Worm (Caenorhabditis elegans) whole organism, L2 larva: Measurements from ENCODE around the gene C48B4.11.

ENCODE experiments used
- C34F6.9 ChIP-seq: fragments of 150-350 bp; optimal IDR thresholded peaks from 2 replicates; lab custom pipeline; 2014; ENCODE audit warnings: missing biosample characterization, missing genetic modification characterization
- F13H6.1 ChIP-seq: sonication (generic microtip); optimal IDR thresholded peaks from 2 replicates; lab custom pipeline; 2016; ENCODE audit warnings: missing genetic modification characterization, missing compliant biosample characterization
- R02D3.7 ChIP-seq: fragments of 150-350 bp; optimal IDR thresholded peaks from 2 replicates; lab custom pipeline; 2014; ENCODE audit warnings: missing biosample characterization, missing genetic modification characterization
- Y55F3AM.14 ChIP-seq: fragments of 200-800 bp; sonication (Bioruptor generic); optimal IDR thresholded peaks from 2 replicates; lab custom pipeline; 2018; ENCODE audit warnings: mild to moderate bottlenecking, missing genetic modification characterization, missing compliant biosample characterization
- alr-1 ChIP-seq: fragments of 150-350 bp; optimal IDR thresholded peaks from 2 replicates; lab custom pipeline; 2014; ENCODE audit warnings: missing biosample characterization, missing genetic modification characterization
- aly-2 ChIP-seq: fragments of 150-350 bp; optimal IDR thresholded peaks from 2 replicates; lab custom pipeline; 2014; ENCODE audit warnings: missing biosample characterization, missing genetic modification characterization
- ama-1 ChIP-seq: fragments of 150-350 bp; optimal IDR thresholded peaks from 2 replicates; lab custom pipeline; 2018; ENCODE audit warnings: inconsistent platforms
- blmp-1 ChIP-seq: sonication (generic microtip); optimal IDR thresholded peaks from 2 replicates; lab custom pipeline; 2017; ENCODE audit warnings: missing genetic modification characterization, mild to moderate bottlenecking, missing compliant biosample characterization, antibody characterized with exemption, moderate library complexity; ENCODE audit not compliant: insufficient read depth
- ceh-16 ChIP-seq: fragments of 150-350 bp; optimal IDR thresholded peaks from 2 replicates; lab custom pipeline; 2014; ENCODE audit warnings: missing biosample characterization, missing genetic modification characterization
- ceh-82 ChIP-seq: fragments of 150-350 bp; optimal IDR thresholded peaks from 2 replicates; lab custom pipeline; 2014; ENCODE audit warnings: missing biosample characterization, missing genetic modification characterization
- crh-2 ChIP-seq: sonication (generic microtip); optimal IDR thresholded peaks from 2 replicates; lab custom pipeline; 2017; ENCODE audit warnings: missing biosample characterization, missing genetic modification characterization
- dmd-4 ChIP-seq: sonication (generic microtip); optimal IDR thresholded peaks from 2 replicates; lab custom pipeline; 2017; ENCODE audit warnings: missing biosample characterization, missing genetic modification characterization
- egl-27 ChIP-seq: sonication (generic microtip); optimal IDR thresholded peaks from 3 replicates; lab custom pipeline; 2017; ENCODE audit warnings: missing biosample characterization, missing genetic modification reagents, missing genetic modification characterization
- elt-1 ChIP-seq: fragments of 150-350 bp; optimal IDR thresholded peaks from 2 replicates; lab custom pipeline; 2014; ENCODE audit warnings: missing biosample characterization, missing genetic modification characterization
- fos-1 ChIP-seq: fragments of 150-350 bp; optimal IDR thresholded peaks from 2 replicates; lab custom pipeline; 2014; ENCODE audit warnings: missing biosample characterization, missing genetic modification characterization
- gmeb-1 ChIP-seq: fragments of 150-350 bp; optimal IDR thresholded peaks from 2 replicates; lab custom pipeline; 2014; ENCODE audit warnings: missing biosample characterization, missing genetic modification characterization
- lin-11 ChIP-seq: fragments of 150-350 bp; sonication (generic microtip); optimal IDR thresholded peaks from 2 replicates; lab custom pipeline; 2014; ENCODE audit warnings: missing biosample characterization, missing genetic modification characterization, inconsistent platforms, mixed read lengths
- lin-13 ChIP-seq: fragments of 150-350 bp; optimal IDR thresholded peaks from 2 replicates; lab custom pipeline; 2014; ENCODE audit warnings: missing biosample characterization, missing genetic modification reagents, missing genetic modification characterization
- lin-39 ChIP-seq: fragments of 150-350 bp; optimal IDR thresholded peaks from 2 replicates; lab custom pipeline; 2014; ENCODE audit warnings: missing biosample characterization, missing genetic modification reagents, missing genetic modification characterization
- lsy-2 ChIP-seq, 2 experiments: fragments of 150-350 bp in 1 of 2; sonication (generic microtip) in 1 of 2; optimal IDR thresholded peaks; 2 replicates each; lab custom pipeline; 2014 to 2017; ENCODE audit warnings: missing biosample characterization in 2 of 2, missing genetic modification characterization in 2 of 2
- mab-5 ChIP-seq: fragments of 150-350 bp; optimal IDR thresholded peaks from 2 replicates; lab custom pipeline; 2014; ENCODE audit warnings: missing biosample characterization, missing genetic modification characterization
- mdl-1 ChIP-seq, 2 experiments: fragments of 150-350 bp in 1 of 2; sonication (generic microtip) in 1 of 2; optimal IDR thresholded peaks; 2 replicates each; lab custom pipeline; 2017; ENCODE audit warnings: missing biosample characterization in 2 of 2, missing genetic modification characterization in 2 of 2
- nhr-10 ChIP-seq: sonication (generic microtip); optimal IDR thresholded peaks from 2 replicates; lab custom pipeline; 2017; ENCODE audit warnings: missing biosample characterization, missing genetic modification characterization
- nhr-11 ChIP-seq: fragments of 150-350 bp; optimal IDR thresholded peaks from 2 replicates; lab custom pipeline; 2014; ENCODE audit warnings: missing biosample characterization, missing genetic modification characterization
- nhr-12 ChIP-seq: fragments of 150-350 bp; optimal IDR thresholded peaks from 2 replicates; lab custom pipeline; 2014; ENCODE audit warnings: missing biosample characterization, missing genetic modification characterization
- nhr-129 ChIP-seq: fragments of 150-350 bp; optimal IDR thresholded peaks from 2 replicates; lab custom pipeline; 2014; ENCODE audit warnings: missing biosample characterization, missing genetic modification characterization
- nhr-21 ChIP-seq: fragments of 150-350 bp; optimal IDR thresholded peaks from 2 replicates; lab custom pipeline; 2014; ENCODE audit warnings: missing biosample characterization, missing genetic modification characterization
- nhr-23 ChIP-seq: fragments of 150-350 bp; optimal IDR thresholded peaks from 2 replicates; lab custom pipeline; 2014; ENCODE audit warnings: missing biosample characterization, missing genetic modification reagents, missing genetic modification characterization
- nhr-25 ChIP-seq: fragments of 150-350 bp; sonication (generic microtip); optimal IDR thresholded peaks from 3 replicates; lab custom pipeline; 2014; ENCODE audit warnings: missing biosample characterization, missing genetic modification characterization
- nhr-77 ChIP-seq: fragments of 150-350 bp; optimal IDR thresholded peaks from 2 replicates; lab custom pipeline; 2014; ENCODE audit warnings: missing biosample characterization, missing genetic modification characterization
- sem-4 ChIP-seq: fragments of 150-350 bp; optimal IDR thresholded peaks from 2 replicates; lab custom pipeline; 2014; ENCODE audit warnings: missing biosample characterization, missing genetic modification reagents, missing genetic modification characterization
- skn-1 ChIP-seq: sonication (generic microtip); optimal IDR thresholded peaks from 2 replicates; lab custom pipeline; 2017; ENCODE audit warnings: missing biosample characterization, missing genetic modification characterization
- sma-3 ChIP-seq: sonication (generic microtip); optimal IDR thresholded peaks from 2 replicates; lab custom pipeline; 2016; ENCODE audit warnings: missing genetic modification reagents, missing genetic modification characterization, missing compliant biosample characterization
- sma-9 ChIP-seq, 2 experiments: fragments of 150-350 bp in 1 of 2; sonication (generic microtip) in 1 of 2; optimal IDR thresholded peaks; 2 replicates each; lab custom pipeline; 2014 to 2016; ENCODE audit warnings: missing genetic modification characterization in 2 of 2, mild to moderate bottlenecking in 1 of 2, missing biosample characterization in 1 of 2, missing compliant biosample characterization in 1 of 2, missing genetic modification reagents in 1 of 2, moderate library complexity in 1 of 2
- snpc-4 ChIP-seq: fragments of 150-350 bp; optimal IDR thresholded peaks from 2 replicates; lab custom pipeline; 2014; ENCODE audit warnings: missing biosample characterization, missing genetic modification characterization
- unc-55 ChIP-seq: fragments of 150-350 bp; sonication (generic microtip); optimal IDR thresholded peaks from 3 replicates; lab custom pipeline; 2014; ENCODE audit warnings: missing biosample characterization, missing genetic modification reagents, missing genetic modification characterization
- unc-62 ChIP-seq: fragments of 150-350 bp; optimal IDR thresholded peaks from 2 replicates; lab custom pipeline; 2014; ENCODE audit warnings: missing biosample characterization, missing genetic modification reagents, missing genetic modification characterization
- zag-1 ChIP-seq: fragments of 150-350 bp; optimal IDR thresholded peaks from 2 replicates; lab custom pipeline; 2014; ENCODE audit warnings: missing biosample characterization, missing genetic modification characterization
- ztf-1 ChIP-seq: fragments of 200-800 bp; sonication (Bioruptor generic); conservative IDR thresholded peaks from 2 replicates; pipeline ENCODE4 v1.3.6; 2022; ENCODE audit warnings: missing genetic modification characterization, missing compliant biosample characterization
- ztf-11 ChIP-seq: sonication (generic microtip); optimal IDR thresholded peaks from 2 replicates; lab custom pipeline; 2017; ENCODE audit warnings: missing biosample characterization, missing genetic modification characterization

The C48B4.11 gene

ce11 chrIII:9542280-9542679 is 23.6 kb downstream of the C48B4.11 start, which contains the start of gene mut-7:
Gene mut-7, minus strand, starts transcription at chrIII:9542380.
- TF ChIP-seq snpc-4 (tag; lab: Kevin White, UChicago) (no peak), Y55F3AM.14 (GFP tag; lab: Kevin White, UChicago) (no peak), unc-55 (GFP tag; lab: Kevin White, UChicago) (no peak), ceh-16 (no peak), unc-62 (GFP tag; lab: Kevin White, UChicago) (no peak), blmp-1 (tag; lab: Kevin White, UChicago) (no peak), ztf-1 (GFP tag; lab: Robert Waterston, UW) (no peak), F13H6.1 (tag; lab: Kevin White, UChicago) (no peak), dmd-4 (tag; lab: Kevin White, UChicago) (no peak), sma-9 (GFP tag; optimal IDR thresholded peaks at IDR 0.05; lab: Kevin White, UChicago) (no peak), sma-9 (tag; optimal IDR thresholded peaks at IDR 0.05; lab: Kevin White, UChicago) (no peak), ama-1 (lab: Kevin White, UChicago) (no peak), alr-1 (no peak), ztf-11 (tag; lab: Kevin White, UChicago) (no peak), nhr-77 (tag; lab: Kevin White, UChicago) (no peak), nhr-21 (no peak), fos-1 (tag; lab: Kevin White, UChicago) (no peak), C34F6.9 (tag; lab: Kevin White, UChicago) (no peak), nhr-25 (tag; lab: Kevin White, UChicago) (no peak)
- TF ChIP-seq, all 48 proteins: peak for 0

ce11 chrIII:9538655-9539155 is 27.2 kb downstream of the C48B4.11 start, which contains the start of gene ZK1098.3:
Gene ZK1098.3, minus strand, starts transcription at chrIII:9538705.
- TF ChIP-seq dmd-4 (tag; lab: Kevin White, UChicago) (no peak), alr-1 (no peak), skn-1 (tag; lab: Kevin White, UChicago) (no peak), unc-55 (GFP tag; lab: Kevin White, UChicago) (peak; percentile 51), nhr-21 (no peak), ztf-11 (tag; lab: Kevin White, UChicago) (no peak), sma-9 (GFP tag; optimal IDR thresholded peaks at IDR 0.05; lab: Kevin White, UChicago) (no peak), sma-9 (tag; optimal IDR thresholded peaks at IDR 0.05; lab: Kevin White, UChicago) (no peak), fos-1 (tag; lab: Kevin White, UChicago) (no peak), lsy-2 (tag; optimal IDR thresholded peaks at IDR 0.05; lab: Kevin White, UChicago) (peak in 1 of 2 experiments; percentile 60), nhr-12 (no peak), nhr-77 (tag; lab: Kevin White, UChicago) (no peak), lin-13 (GFP tag; lab: Kevin White, UChicago) (peak; percentile 16), R02D3.7 (tag; lab: Kevin White, UChicago) (no peak), zag-1 (tag; lab: Kevin White, UChicago) (no peak), ceh-82 (tag; lab: Kevin White, UChicago) (no peak), nhr-23 (tag; lab: Kevin White, UChicago) (no peak), C34F6.9 (tag; lab: Kevin White, UChicago) (peak; percentile 65)
- TF ChIP-seq, all 48 proteins: peak for 4

ce11 chrIII:9528824-9529223 is 37.1 kb downstream of the C48B4.11 start, which contains the start of gene ZK1098.2:
Gene ZK1098.2, plus strand, starts transcription at chrIII:9529159.
- no peak for TF ChIP-seq nhr-10 (tag; lab: Kevin White, UChicago)
- no peak for TF ChIP-seq nhr-11 (tag; lab: Kevin White, UChicago)
- TF ChIP-seq mdl-1 (tag; optimal IDR thresholded peaks at IDR 0.05; lab: Kevin White, UChicago), result no peak
- peak; percentile 31 for TF ChIP-seq unc-55 (GFP tag; lab: Kevin White, UChicago)
- TF ChIP-seq alr-1, result no peak
- no peak for TF ChIP-seq egl-27 (tag; lab: Kevin White, UChicago)
- TF ChIP-seq nhr-21, result no peak
- peak; percentile 48 for TF ChIP-seq C34F6.9 (tag; lab: Kevin White, UChicago)
- TF ChIP-seq nhr-77 (tag; lab: Kevin White, UChicago), result no peak
- TF ChIP-seq gmeb-1, result no peak
- no peak for TF ChIP-seq nhr-129 (tag; lab: Kevin White, UChicago)
- TF ChIP-seq lsy-2 (tag; optimal IDR thresholded peaks at IDR 0.05; lab: Kevin White, UChicago), result peak in 1 of 2 experiments; percentile 56
- TF ChIP-seq sma-9 (GFP tag; optimal IDR thresholded peaks at IDR 0.05; lab: Kevin White, UChicago), result no peak
- no peak for TF ChIP-seq sma-9 (tag; optimal IDR thresholded peaks at IDR 0.05; lab: Kevin White, UChicago)
- peak; percentile 60 for TF ChIP-seq crh-2 (tag; lab: Kevin White, UChicago)

- no peak for TF ChIP-seq gmeb-1
- no peak for TF ChIP-seq lin-39
- TF ChIP-seq snpc-4 (tag; lab: Kevin White, UChicago), result no peak
- no peak for TF ChIP-seq lin-11 (tag; lab: Kevin White, UChicago)
- TF ChIP-seq aly-2 (tag; lab: Kevin White, UChicago), result no peak
- no peak for TF ChIP-seq fos-1 (tag; lab: Kevin White, UChicago)
- no peak for TF ChIP-seq ztf-1 (GFP tag; lab: Robert Waterston, UW)
- TF ChIP-seq egl-27 (tag; lab: Kevin White, UChicago), result no peak
- no peak for TF ChIP-seq ceh-16
- no peak for TF ChIP-seq unc-55 (GFP tag; lab: Kevin White, UChicago)
- no peak for TF ChIP-seq sem-4 (tag; lab: Kevin White, UChicago)
- no peak for TF ChIP-seq mab-5 (tag; lab: Kevin White, UChicago)
- TF ChIP-seq R02D3.7 (tag; lab: Kevin White, UChicago), result no peak
- no peak for TF ChIP-seq ceh-82 (tag; lab: Kevin White, UChicago)
- TF ChIP-seq elt-1 (tag; lab: Kevin White, UChicago), result no peak
- TF ChIP-seq zag-1 (tag; lab: Kevin White, UChicago), result no peak
- no peak for TF ChIP-seq Y55F3AM.14 (GFP tag; lab: Kevin White, UChicago)
- no peak for TF ChIP-seq lsy-2 (tag; optimal IDR thresholded peaks at IDR 0.05; lab: Kevin White, UChicago)
- no peak for TF ChIP-seq sma-3 (GFP tag; lab: Kevin White, UChicago)
- TF ChIP-seq blmp-1 (tag; lab: Kevin White, UChicago), result no peak
Measured at ce11 chrIII:9526851-9527250, 39.1 kb downstream of the C48B4.11 start, which contains the start of gene ZK1098.6. Gene ZK1098.6, plus strand, starts transcription at chrIII:9527151.
